Worm (Caenorhabditis elegans) whole organism, L2 larva: ENCODE results near the gene M70.5.
A peak's percentile ranks its signal among the peaks of the same experiment; 100 is the strongest.

Source experiments
- C34F6.9 ChIP-seq: fragments of 150-350 bp; optimal IDR thresholded peaks from 2 replicates; lab custom pipeline; 2014; ENCODE audit warnings: missing biosample characterization, missing genetic modification characterization
- ZK546.5 ChIP-seq: sonication (generic microtip); optimal IDR thresholded peaks from 2 replicates; lab custom pipeline; 2017; ENCODE audit warnings: missing biosample characterization, missing genetic modification characterization
- aly-2 ChIP-seq: fragments of 150-350 bp; optimal IDR thresholded peaks from 2 replicates; lab custom pipeline; 2014; ENCODE audit warnings: missing biosample characterization, missing genetic modification characterization
- ama-1 ChIP-seq: fragments of 150-350 bp; optimal IDR thresholded peaks from 2 replicates; lab custom pipeline; 2018; ENCODE audit warnings: inconsistent platforms
- fos-1 ChIP-seq: fragments of 150-350 bp; optimal IDR thresholded peaks from 2 replicates; lab custom pipeline; 2014; ENCODE audit warnings: missing biosample characterization, missing genetic modification characterization
- lin-11 ChIP-seq: fragments of 150-350 bp; sonication (generic microtip); optimal IDR thresholded peaks from 2 replicates; lab custom pipeline; 2014; ENCODE audit warnings: missing biosample characterization, missing genetic modification characterization, inconsistent platforms, mixed read lengths
- skn-1 ChIP-seq: sonication (generic microtip); optimal IDR thresholded peaks from 2 replicates; lab custom pipeline; 2017; ENCODE audit warnings: missing biosample characterization, missing genetic modification characterization
- zag-1 ChIP-seq: fragments of 150-350 bp; optimal IDR thresholded peaks from 2 replicates; lab custom pipeline; 2014; ENCODE audit warnings: missing biosample characterization, missing genetic modification characterization
- ztf-1 ChIP-seq: fragments of 200-800 bp; sonication (Bioruptor generic); conservative IDR thresholded peaks from 2 replicates; pipeline ENCODE4 v1.3.6; 2022; ENCODE audit warnings: missing genetic modification characterization, missing compliant biosample characterization
- ztf-11 ChIP-seq: sonication (generic microtip); optimal IDR thresholded peaks from 2 replicates; lab custom pipeline; 2017; ENCODE audit warnings: missing biosample characterization, missing genetic modification characterization

DNA sequence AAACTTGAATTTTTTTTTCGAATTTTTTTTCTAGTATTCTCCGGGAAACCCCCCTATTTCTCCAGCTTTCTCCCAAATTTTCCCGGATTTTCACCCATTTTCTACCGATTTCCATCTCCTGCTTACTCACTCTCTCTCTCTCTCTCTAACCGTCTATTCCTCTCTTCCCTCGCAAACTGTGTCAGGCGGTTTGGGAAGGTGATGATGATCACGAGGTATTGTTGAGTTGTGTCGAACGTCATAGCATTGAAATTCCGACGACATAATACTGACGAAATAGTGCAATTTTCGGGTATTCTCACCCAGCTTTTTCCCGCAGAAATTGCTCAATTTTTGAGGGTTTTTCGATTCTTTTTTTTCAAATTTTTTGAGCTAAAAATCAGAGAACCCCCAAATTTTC, 55.3 kb downstream of the M70.5 start:
- peak; percentile 85 for TF ChIP-seq ama-1 (lab: Kevin White, UChicago)
- no peak for TF ChIP-seq zag-1
- no peak for TF ChIP-seq fos-1 (tag; lab: Kevin White, UChicago)
- TF ChIP-seq ztf-1 (GFP tag; lab: Robert Waterston, UW): no peak
- no peak for TF ChIP-seq ztf-11 (tag; lab: Kevin White, UChicago)
- peak; percentile 58 for TF ChIP-seq C34F6.9 (tag; lab: Kevin White, UChicago)
- no peak for TF ChIP-seq ZK546.5 (tag; lab: Kevin White, UChicago)
- no peak for TF ChIP-seq aly-2
- TF ChIP-seq skn-1: no peak
- TF ChIP-seq lin-11 (tag; lab: Kevin White, UChicago): no peak
